Fruit fly (Drosophila melanogaster): ENCODE measurements around the gene BCL7-like.

The BCL7-like gene

DNA sequence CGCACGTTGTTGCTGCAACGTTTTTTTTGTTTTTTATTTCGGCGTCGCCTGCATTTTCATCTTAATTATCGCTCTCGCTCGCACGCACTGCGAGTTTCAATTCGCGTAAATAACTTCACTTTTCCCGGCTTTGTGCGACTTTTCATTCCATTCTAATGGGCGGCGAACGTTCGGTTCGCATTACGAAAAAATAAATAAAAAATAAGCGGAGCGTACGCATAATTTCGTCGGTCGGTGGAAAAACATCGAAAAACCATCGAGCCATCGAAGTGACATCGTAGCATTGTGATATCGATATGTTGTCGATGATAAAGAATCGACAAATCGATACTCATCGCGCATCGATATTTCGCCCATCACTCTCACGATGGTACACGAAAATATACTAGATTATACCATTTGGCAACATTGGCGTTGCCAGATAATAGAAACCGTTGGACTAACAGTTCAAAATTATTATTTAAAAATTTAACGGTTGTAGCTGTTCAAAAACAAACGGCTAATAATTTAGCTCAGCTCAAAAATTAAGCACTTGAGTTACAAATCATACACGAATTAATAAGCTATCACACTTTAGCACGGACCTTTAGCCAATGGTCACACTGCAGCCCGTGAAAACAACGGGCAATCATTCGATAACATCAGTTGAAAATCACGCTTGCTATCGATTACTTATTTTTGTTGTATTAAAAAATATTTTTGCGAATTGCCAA is at the start of gene BCL7-like, which contains the start of gene Zdhhc8:
Gene BCL7-like (plus strand): TSS at position 639 of the 713 bp plus-strand sequence.
Gene Zdhhc8 (minus strand): TSS at position 232 of the 713 bp plus-strand sequence.
- no peak for TF ChIP-seq CTCF (optimal IDR thresholded peaks at IDR 0.05)

DNA sequence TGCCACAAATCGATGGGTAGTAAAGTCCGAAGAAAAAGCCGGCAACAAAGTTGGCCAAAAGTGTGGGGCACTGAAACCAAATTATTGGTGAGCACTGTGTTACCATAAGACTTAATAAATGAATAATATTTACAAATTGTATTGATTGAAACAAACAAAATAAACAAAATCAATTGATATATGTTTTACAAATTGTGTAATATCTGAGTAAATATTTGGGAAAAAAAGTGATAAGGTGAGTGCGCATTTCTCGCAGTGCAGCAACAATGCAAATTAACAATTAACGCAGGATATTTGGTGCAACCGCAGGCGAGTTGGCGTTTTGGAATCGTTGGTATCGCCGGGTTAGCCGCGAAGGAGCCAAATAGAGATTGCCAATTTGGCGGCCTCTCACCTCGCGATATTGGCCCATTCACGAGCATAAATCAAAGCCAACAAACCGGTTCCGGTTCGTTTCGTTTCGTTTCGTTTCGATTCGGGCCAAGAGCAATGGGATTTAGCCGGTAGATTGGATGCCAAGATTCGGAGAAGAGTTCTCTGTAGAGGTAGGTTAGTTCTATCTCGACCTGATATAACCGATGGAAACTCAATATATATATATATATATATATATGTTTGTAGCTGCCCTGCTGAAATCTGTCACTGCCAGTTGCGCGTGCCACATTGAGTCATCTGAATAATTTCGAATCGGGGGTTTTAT is 46.3 kb upstream of the BCL7-like start:
- TF ChIP-seq CTCF (optimal IDR thresholded peaks at IDR 0.05) (no peak), CG8478 (optimal IDR thresholded peaks at IDR 0.05) (no peak)

DNA sequence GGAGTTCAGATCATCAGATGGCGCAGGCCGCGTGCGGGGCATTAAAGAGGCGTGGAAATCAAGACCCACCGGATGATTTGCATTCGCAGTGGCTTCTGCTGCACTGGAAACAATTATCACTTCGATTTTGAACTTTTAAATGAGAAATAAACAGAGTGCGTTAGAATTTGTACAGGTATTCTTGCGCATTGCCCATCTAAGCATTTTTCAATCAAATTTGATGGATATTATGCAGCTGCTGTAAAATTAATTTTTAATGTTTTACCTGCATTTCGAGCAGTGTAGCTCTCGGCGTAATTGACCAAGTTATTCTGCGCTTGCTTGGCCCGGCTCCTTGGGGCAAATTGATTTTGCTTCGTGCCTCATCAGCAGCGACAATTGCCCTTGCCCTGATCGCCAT is 39.3 kb upstream of the BCL7-like start:
- no peak for TF ChIP-seq CG8478 (optimal IDR thresholded peaks at IDR 0.05)
- TF ChIP-seq CTCF (optimal IDR thresholded peaks at IDR 0.05): no peak

DNA sequence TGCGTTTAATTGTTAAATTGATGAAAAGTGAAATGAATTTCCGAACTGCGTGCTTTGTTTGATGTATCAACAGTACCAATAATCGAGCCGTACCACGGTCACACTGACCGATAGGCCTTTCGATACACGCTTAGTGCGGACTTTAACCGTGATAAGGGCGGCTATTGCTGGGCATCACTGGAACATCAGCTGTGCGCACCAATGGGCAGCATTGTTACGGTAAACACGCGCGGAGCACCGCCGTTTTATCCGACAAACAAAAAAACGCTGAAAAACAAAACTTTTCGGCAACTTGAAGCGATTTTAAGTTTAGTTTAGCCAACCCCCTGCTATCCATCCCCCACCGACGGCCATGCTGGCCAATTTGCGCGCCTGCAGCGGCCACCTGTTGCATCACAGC is 37.3 kb upstream of the BCL7-like start, which contains the start of the genes c12.1 and c12.2:
Gene c12.1 (minus strand): TSS at position 84 of the 400 bp plus-strand sequence.
Gene c12.2 (plus strand): TSS at position 220 of the 400 bp plus-strand sequence.
- TF ChIP-seq CG8478 (optimal IDR thresholded peaks at IDR 0.05): no peak
- TF ChIP-seq CTCF (optimal IDR thresholded peaks at IDR 0.05): peak; percentile 35 to 54

DNA sequence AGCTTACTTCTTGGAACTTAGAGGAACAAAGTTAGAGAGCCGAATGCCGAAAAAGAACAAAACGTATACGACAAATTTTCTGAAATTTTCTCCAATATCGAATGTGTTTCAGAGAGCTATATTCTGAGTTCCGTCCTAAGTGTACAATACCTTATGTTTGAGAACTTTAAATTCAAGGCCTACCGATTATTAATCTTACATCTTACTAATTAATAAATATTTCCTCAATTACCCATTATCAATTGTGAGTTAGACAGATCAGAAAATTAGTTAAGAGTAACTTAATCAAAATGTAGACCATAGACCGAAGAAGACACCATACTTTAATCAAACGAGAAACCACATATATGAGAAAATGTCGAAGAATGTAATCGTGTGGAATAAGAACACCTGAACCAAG is 26.0 kb upstream of the BCL7-like start, which contains the start of gene CG34450:
Gene CG34450 (minus strand): TSS at position 101 of the 400 bp plus-strand sequence.
- TF ChIP-seq CG8478 (optimal IDR thresholded peaks at IDR 0.05) (no peak), CTCF (optimal IDR thresholded peaks at IDR 0.05) (no peak)

DNA sequence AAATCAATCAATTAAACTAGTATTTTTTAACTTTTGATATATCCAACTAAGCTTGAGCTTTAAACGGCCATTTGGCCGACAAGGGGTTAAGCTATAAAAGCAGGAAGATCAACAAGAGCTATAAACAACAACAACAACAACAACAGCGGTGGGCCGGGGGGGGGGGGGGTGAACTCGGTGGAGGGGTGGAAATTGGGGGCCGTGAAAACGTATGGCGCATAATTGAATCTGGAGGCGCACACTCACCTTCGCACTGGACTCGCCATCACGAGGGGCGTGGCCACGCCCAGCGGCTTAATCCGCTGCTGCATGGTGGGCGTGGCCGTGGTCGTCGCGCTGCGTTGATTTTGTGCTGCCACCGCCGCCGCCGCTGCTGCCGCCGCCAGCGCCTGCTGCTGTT is 24.2 kb upstream of the BCL7-like start:
- TF ChIP-seq CTCF (optimal IDR thresholded peaks at IDR 0.05) (no peak), CG8478 (optimal IDR thresholded peaks at IDR 0.05) (no peak)

DNA sequence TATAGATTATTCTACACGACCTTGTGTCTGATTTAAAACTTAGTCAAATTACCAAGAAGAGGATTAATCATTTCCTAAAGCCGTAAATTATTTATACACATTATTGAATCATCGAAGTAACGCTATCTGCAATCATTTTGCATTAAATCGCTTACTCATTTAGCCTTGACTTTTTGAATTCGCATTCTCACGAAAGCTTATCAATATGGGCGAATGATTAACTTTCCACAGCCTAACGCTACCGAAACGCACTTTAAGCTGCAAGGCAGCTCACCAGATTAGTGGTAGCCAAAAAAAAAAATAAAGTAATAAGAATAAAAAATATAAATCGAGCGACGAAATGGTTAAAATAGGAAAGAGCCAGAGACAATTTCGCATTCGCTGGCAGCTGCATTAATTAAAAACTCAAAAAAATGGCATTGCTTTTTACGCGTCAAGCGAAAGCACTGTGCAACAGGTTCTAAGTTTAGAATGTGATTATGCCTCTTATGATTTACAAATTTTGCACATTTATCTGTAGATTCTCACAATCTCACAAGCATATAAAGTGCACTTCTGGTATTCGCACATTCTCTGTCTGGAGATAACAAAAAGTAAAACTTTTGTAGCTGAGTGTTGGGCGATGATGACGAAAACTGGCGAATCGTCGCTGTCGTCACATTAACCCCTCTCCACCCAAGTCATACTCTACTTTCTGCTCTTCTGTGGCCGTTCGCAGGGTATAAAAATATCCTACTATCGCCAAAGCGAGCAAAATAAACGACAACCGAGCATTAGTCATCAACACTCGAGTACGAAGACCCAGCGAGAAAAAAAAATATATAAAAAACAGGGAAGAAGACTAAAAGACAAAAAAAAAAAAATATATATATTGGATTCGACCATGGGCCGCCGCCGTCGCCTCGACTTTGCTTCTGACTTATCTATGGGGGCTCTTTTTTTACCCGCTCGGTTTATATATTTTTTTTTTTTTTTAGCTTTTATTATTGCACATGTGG is 12.7 kb upstream of the BCL7-like start:
- TF ChIP-seq CTCF (optimal IDR thresholded peaks at IDR 0.05) (no peak), CG8478 (optimal IDR thresholded peaks at IDR 0.05) (no peak)

DNA sequence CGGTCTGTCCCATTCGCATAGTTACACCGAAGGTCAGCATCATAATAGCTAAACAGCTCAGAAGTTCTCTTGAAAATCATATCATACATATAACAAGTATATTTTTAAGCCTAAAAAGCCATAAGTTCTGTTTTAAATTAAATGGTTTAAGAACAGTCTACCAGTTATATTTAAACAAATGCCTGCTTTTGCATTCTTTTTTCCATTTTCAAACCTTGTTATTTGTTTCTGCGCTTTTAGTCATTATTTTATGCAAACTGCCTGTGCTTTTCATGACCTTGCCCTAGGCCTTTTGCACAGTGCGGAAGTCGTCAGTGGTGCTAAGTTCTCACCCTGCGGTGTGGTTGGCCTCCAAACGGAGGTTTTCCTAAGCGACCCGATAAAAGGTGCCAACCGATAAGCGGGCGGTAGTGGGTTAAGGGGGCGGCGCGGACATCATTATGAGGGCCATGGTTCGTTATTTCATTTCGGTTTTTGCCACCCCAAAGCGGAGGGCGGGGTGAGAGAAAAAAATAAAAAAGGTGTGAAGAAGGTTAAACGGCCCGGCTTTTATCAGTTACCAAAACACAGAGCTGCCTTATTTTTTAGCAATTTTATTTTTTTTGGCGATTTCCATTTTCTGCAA is 11.8 kb upstream of the BCL7-like start:
- TF ChIP-seq CTCF (optimal IDR thresholded peaks at IDR 0.05): no peak
- TF ChIP-seq CG8478 (optimal IDR thresholded peaks at IDR 0.05): no peak

DNA sequence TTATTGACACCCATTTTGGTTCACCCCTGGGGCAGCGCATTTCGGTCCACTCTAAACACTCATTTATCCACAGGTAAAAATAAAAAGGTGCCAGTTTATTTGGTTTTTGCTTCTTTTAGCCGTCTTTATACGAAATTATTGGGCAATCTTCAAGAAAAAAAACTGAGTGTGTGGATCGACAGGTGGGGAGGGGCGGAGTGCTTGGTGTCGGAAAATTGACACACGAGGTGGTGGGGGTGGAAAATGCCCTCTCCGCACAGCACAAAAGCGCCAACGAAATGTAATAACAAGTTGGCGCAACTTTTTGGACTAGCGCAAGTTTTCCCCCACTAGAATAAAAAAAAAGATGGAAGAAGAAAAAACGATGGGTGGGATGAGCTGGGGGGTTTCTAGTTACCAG is 10.9 kb upstream of the BCL7-like start:
- no peak for TF ChIP-seq CTCF (optimal IDR thresholded peaks at IDR 0.05)
- TF ChIP-seq CG8478 (optimal IDR thresholded peaks at IDR 0.05): no peak

DNA sequence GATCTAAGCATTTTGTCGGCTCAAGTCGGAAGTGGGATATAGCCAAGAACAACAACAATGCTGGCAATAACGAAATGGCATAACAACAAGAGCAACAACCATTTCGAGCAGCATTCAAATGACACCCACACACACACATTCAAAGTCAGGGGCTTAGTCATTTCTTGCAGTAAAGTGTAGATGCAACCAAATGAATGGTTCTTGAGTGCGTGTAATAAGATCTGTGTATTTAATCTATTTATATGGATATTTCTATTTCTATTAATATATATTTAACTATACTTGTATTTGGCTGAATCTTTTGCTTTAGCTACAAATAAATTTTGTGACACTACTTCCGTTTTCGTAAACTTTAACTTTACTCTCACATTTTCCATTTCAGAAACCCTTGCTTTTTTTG is 8.7 kb upstream of the BCL7-like start:
- TF ChIP-seq CG8478 (optimal IDR thresholded peaks at IDR 0.05): no peak
- TF ChIP-seq CTCF (optimal IDR thresholded peaks at IDR 0.05): no peak

DNA sequence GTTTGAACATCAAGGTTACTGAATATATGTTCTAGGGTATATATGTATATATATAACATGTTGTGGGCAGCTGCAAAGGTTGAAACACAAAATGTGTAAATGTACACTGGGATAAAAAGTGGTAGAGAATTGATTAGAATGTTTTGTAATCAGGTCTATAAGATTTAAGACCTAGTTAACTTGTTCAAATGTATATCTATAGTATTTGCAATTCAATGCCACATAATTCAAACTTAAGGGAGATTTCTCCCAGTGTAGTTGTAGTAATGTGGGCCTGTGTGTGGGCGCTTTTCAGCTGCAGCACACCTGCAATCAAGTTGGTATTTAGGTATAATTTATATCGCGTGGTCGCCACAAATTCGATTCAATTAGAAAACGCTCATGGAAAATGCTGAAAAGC is 7.2 kb upstream of the BCL7-like start:
- no peak for TF ChIP-seq CG8478 (optimal IDR thresholded peaks at IDR 0.05)
- TF ChIP-seq CTCF (optimal IDR thresholded peaks at IDR 0.05): no peak

DNA sequence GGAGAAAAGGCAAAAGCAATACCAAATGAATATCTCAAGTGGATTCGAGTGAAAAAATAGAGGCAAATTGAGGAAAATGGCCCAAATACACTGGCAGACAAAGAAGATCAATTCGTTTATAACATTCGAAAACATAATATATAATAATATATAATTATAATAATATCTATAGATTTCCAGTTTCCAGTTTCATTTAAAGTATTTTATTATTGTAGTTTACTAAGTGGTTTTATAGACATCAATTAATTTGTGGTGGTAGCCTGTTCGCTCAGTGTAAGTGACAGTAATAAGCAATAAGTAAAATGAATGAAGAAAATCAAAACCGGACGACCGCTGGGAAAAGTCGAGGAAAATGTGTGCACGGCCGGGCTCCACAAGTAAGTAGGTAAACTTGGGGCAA is 6.1 kb upstream of the BCL7-like start:
- TF ChIP-seq CG8478 (optimal IDR thresholded peaks at IDR 0.05) (no peak), CTCF (optimal IDR thresholded peaks at IDR 0.05) (no peak)

DNA sequence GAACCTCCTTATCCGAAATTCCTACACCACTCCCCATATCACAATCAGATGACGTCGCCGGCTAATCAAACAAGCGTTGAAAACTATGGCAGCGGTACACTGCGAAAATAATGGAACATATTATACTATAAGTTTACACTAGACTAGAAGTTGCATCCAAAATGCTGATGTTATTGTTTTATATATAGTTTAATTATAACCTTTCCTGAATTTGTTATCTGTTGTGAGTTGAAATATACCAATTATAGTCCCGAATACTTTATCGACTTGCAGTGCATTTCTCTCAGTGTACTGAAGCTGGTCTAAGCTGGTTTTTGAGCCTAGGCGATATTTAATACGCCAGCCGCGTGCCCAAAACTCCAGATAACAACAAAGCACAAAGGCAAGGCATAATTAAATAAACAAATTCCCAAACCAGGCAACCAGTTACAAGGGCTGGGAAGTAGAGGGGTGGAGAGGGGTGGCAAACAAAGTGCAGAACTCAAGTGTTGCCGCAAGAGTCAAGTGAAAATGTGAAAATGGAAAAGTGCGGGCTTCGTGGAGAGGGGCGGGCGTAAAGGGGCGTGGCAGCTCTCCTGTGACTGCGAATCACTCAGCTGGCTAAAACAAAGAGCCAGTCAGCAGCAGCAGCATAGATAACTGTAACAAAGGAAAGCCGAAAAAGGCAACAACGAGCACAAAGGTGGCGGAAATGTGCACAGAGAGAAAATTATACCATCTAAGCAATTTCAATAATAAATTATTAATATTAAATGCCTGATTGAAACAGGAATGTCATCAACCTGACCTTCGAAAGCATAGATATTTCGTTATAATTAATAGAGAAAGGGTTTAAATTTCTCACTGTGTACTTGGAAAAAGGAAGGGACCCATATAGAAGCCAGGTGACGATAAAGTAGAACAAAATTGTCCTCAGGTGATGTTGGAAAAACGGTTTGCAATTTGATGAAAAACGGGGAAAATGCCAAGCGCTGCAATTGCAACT is 4.0 kb upstream of the BCL7-like start:
- TF ChIP-seq CTCF (optimal IDR thresholded peaks at IDR 0.05): no peak
- no peak for TF ChIP-seq CG8478 (optimal IDR thresholded peaks at IDR 0.05)

All from S2 (cell line).